Fruit fly (Drosophila melanogaster): ENCODE data around the gene Mps1.

Gene Mps1

dm6 chr3R:17700488-17701130, 29.5 kb downstream of the Mps1 start (continued):
- TF ChIP-seq rib (GFP tag; IDR thresholded peaks at IDR 0.05) (peak; percentile 88), CG4617 (GFP tag; optimal IDR thresholded peaks at IDR 0.05; ENCODE audit: borderline replicate concordance) (peak; percentile 90), run (tag; optimal IDR thresholded peaks at IDR 0.05) (peak; percentile 97), CG3847 (GFP tag; IDR thresholded peaks at IDR 0.05) (peak; percentile 99), grau (tag; optimal IDR thresholded peaks at IDR 0.05) (peak; percentile 99), CG32772 (GFP tag; IDR thresholded peaks at IDR 0.05) (peak; percentile 98), CG14860 (GFP tag; IDR thresholded peaks at IDR 0.05; ENCODE audit: partially characterized antibody) (no peak), lab (GFP tag; optimal IDR thresholded peaks at IDR 0.05) (peak; percentile 99), Nf-YA (GFP tag; IDR thresholded peaks at IDR 0.05) (peak; percentile 95), NC2β (GFP tag; optimal IDR thresholded peaks at IDR 0.05) (peak; percentile 60), crc (GFP tag; optimal IDR thresholded peaks at IDR 0.05) (peak; percentile 73), Usf (GFP tag; optimal IDR thresholded peaks at IDR 0.05) (peak; percentile 95), CG8359 (GFP tag; optimal IDR thresholded peaks at IDR 0.05; ENCODE audit: borderline replicate concordance) (peak; percentile 91), Lhr (GFP tag; optimal IDR thresholded peaks at IDR 0.05) (no peak), Xbp1 (GFP tag; optimal IDR thresholded peaks at IDR 0.05) (peak; percentile 97), Kr (GFP tag; optimal IDR thresholded peaks at IDR 0.05) (peak; percentile 43), CG17186 (GFP tag; optimal IDR thresholded peaks at IDR 0.05) (peak; percentile 63), nmo (GFP tag; optimal IDR thresholded peaks at IDR 0.05) (peak; percentile 99), ERR (GFP tag; optimal IDR thresholded peaks at IDR 0.05) (no peak), Atf6 (GFP tag; IDR thresholded peaks at IDR 0.05) (peak; percentile 98), org-1 (GFP tag; optimal IDR thresholded peaks at IDR 0.05) (peak; percentile 98), Ets97D (GFP tag; optimal IDR thresholded peaks at IDR 0.05) (peak; percentile 62), CG34224 (GFP tag; IDR thresholded peaks at IDR 0.05; ENCODE audit: partially characterized antibody) (no peak), CG18011 (GFP tag; optimal IDR thresholded peaks at IDR 0.05) (peak; percentile 88), HHEX (GFP tag; optimal IDR thresholded peaks at IDR 0.05) (peak; percentile 99), tio (GFP tag; optimal IDR thresholded peaks at IDR 0.05) (no peak), dpn (GFP tag; optimal IDR thresholded peaks at IDR 0.05) (peak; percentile 84 to 97), CG17385 (GFP tag; optimal IDR thresholded peaks at IDR 0.05) (peak; percentile 98), nerfin-2 (GFP tag; IDR thresholded peaks at IDR 0.05; ENCODE audit: partially characterized antibody) (no peak), Drgx (GFP tag; IDR thresholded peaks at IDR 0.05) (peak; percentile 98), fd3F (GFP tag; optimal IDR thresholded peaks at IDR 0.05) (peak; percentile 99), CG9437 (GFP tag; optimal IDR thresholded peaks at IDR 0.05) (peak; percentile 95), CG8089 (GFP tag; optimal IDR thresholded peaks at IDR 0.05) (peak; percentile 41), CG7963 (GFP tag; IDR thresholded peaks at IDR 0.05; ENCODE audit: partially characterized antibody) (no peak), CG2202 (tag; optimal IDR thresholded peaks at IDR 0.05) (peak; percentile 97), Chrac-16 (GFP tag; optimal IDR thresholded peaks at IDR 0.05) (peak; percentile 95), corto (GFP tag; optimal IDR thresholded peaks at IDR 0.05) (peak; percentile 95), CG6854 (GFP tag; optimal IDR thresholded peaks at IDR 0.05) (peak; percentile 98), CG17359 (tag; optimal IDR thresholded peaks at IDR 0.05) (peak; percentile 99), bbx (GFP tag; IDR thresholded peaks at IDR 0.05; ENCODE audit: partially characterized antibody) (0 out of 2 replicates have a peak, but pooled peaks have one; percentile 13), Bteb2 (GFP tag; optimal IDR thresholded peaks at IDR 0.05) (peak; percentile 79), fd96Cb (tag; optimal IDR thresholded peaks at IDR 0.05) (peak; percentile 98), lbe (GFP tag; optimal IDR thresholded peaks at IDR 0.05) (peak; percentile 98), row (GFP tag; IDR thresholded peaks at IDR 0.05) (peak; percentile 100), CG32767 (GFP tag; IDR thresholded peaks at IDR 0.05) (peak; percentile 98), CG17829 (tag; optimal IDR thresholded peaks at IDR 0.05) (peak; percentile 99), hbn (GFP tag; IDR thresholded peaks at IDR 0.05; ENCODE audit: partially characterized antibody) (no peak; the same call in 1 of the 2 replicates), CG33213 (GFP tag; optimal IDR thresholded peaks at IDR 0.05) (peak; percentile 61)
